Worm (Caenorhabditis elegans) whole organism, mixed stage, embryonic: ENCODE measurements around the gene C55A6.10.

ENCODE experiments used
- ceh-39 ChIP-seq: fragments of 150-350 bp; optimal IDR thresholded peaks from 2 replicates; lab custom pipeline; 2014; ENCODE audit warnings: missing biosample characterization, missing genetic modification characterization
- ces-1 ChIP-seq: fragments of 150-350 bp; optimal IDR thresholded peaks from 2 replicates; lab custom pipeline; 2014; ENCODE audit warnings: missing biosample characterization, missing genetic modification reagents, missing genetic modification characterization
- elt-1 ChIP-seq: sonication (generic microtip); optimal IDR thresholded peaks from 2 replicates; lab custom pipeline; 2017; ENCODE audit warnings: missing genetic modification characterization, mild to moderate bottlenecking, missing compliant biosample characterization, antibody characterized with exemption, moderate library complexity, borderline replicate concordance; ENCODE audit not compliant: insufficient read depth
- lin-13 ChIP-seq: fragments of 150-350 bp; optimal IDR thresholded peaks from 2 replicates; lab custom pipeline; 2014; ENCODE audit warnings: missing biosample characterization, missing genetic modification characterization
- lin-32 ChIP-seq: fragments of 200-800 bp; sonication (Bioruptor generic); optimal IDR thresholded peaks from 2 replicates; lab custom pipeline; 2018; ENCODE audit warnings: mild to moderate bottlenecking, missing genetic modification characterization, missing compliant biosample characterization
- lsy-2 ChIP-seq: fragments of 150-350 bp; optimal IDR thresholded peaks from 2 replicates; lab custom pipeline; 2014; ENCODE audit warnings: missing biosample characterization, missing genetic modification characterization
- mep-1 ChIP-seq: fragments of 150-350 bp; optimal IDR thresholded peaks from 2 replicates; lab custom pipeline; 2017; ENCODE audit warnings: missing biosample characterization, missing genetic modification reagents, missing genetic modification characterization, inconsistent platforms
- nhr-28 ChIP-seq: fragments of 150-350 bp; optimal IDR thresholded peaks from 2 replicates; lab custom pipeline; 2014; ENCODE audit warnings: missing biosample characterization, missing genetic modification characterization
- nhr-76 ChIP-seq: sonication (generic microtip); optimal IDR thresholded peaks from 2 replicates; lab custom pipeline; 2017; ENCODE audit warnings: missing biosample characterization, missing genetic modification characterization
- pha-4 ChIP-seq: fragments of 150-350 bp; optimal IDR thresholded peaks from 2 replicates; lab custom pipeline; 2018; ENCODE audit warnings: missing biosample characterization, missing genetic modification reagents, missing genetic modification characterization
- snpc-4 ChIP-seq: fragments of 150-350 bp; optimal IDR thresholded peaks from 2 replicates; lab custom pipeline; 2014; ENCODE audit warnings: missing biosample characterization, missing genetic modification characterization
- unc-62 ChIP-seq: fragments of 150-350 bp; optimal IDR thresholded peaks from 2 replicates; lab custom pipeline; 2014; ENCODE audit warnings: missing biosample characterization, missing genetic modification reagents, missing genetic modification characterization

DNA sequence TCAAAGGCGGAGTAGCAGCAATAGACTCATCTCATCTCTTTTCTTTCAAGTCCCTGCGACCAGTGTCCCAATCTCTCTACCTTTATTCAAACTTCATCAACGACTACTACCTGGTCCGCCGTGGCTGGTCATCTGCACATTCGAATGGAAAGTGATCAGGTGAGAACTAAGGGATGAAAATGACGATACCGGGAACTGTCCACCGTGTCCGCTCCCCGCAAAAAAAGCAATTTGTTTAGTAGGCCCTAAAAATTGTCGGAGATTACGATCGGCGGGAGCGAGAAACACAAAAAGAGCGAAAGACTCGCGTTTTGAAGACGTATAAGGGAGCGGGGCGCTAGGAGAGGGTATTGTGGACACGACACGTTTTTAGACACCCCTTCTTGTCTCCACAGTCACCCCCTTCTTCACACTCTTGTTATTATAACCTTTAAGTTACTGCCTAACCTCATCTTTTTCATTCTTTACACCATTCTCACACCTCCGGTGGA lies 42.1 kb upstream of the C55A6.10 start, which contains the start of gene zipt-16:
- TF ChIP-seq pha-4, result no peak
- no peak for TF ChIP-seq elt-1 (tag; lab: Kevin White, UChicago)
- TF ChIP-seq nhr-76, result no peak
- no peak for TF ChIP-seq lin-13
- TF ChIP-seq snpc-4 (tag; lab: Kevin White, UChicago), result no peak
- no peak for TF ChIP-seq lin-32 (GFP tag; lab: Kevin White, UChicago)
- no peak for TF ChIP-seq nhr-28 (tag; lab: Kevin White, UChicago)
- TF ChIP-seq mep-1 (tag; lab: Kevin White, UChicago), result no peak
- TF ChIP-seq ces-1 (GFP tag; lab: Kevin White, UChicago), result no peak
- no peak for TF ChIP-seq unc-62 (GFP tag; lab: Kevin White, UChicago)
- no peak for TF ChIP-seq ceh-39 (tag; lab: Kevin White, UChicago)
- TF ChIP-seq lsy-2 (tag; lab: Kevin White, UChicago), result no peak
